Fruit fly (Drosophila melanogaster): ENCODE results near the gene CG4572.

CG4572 gene

dm6 chr3R:19847591-19848256 is 16.5 kb downstream of the CG4572 start (continued):
- TF ChIP-seq bab2 (GFP tag; optimal IDR thresholded peaks at IDR 0.05) (peak; percentile 47), chinmo (GFP tag; IDR thresholded peaks at IDR 0.05; ENCODE audit: partially characterized antibody) (peak; percentile 98), HLH3B (GFP tag; IDR thresholded peaks at IDR 0.05) (peak; percentile 57; the same call in 1 of the 2 replicates), caup (GFP tag; optimal IDR thresholded peaks at IDR 0.05; ENCODE audit: severe bottlenecking) (peak; percentile 42), Atf6 (GFP tag; IDR thresholded peaks at IDR 0.05) (peak; percentile 50), CG11504 (tag; optimal IDR thresholded peaks at IDR 0.05) (no peak), D19A (tag; optimal IDR thresholded peaks at IDR 0.05) (peak; percentile 79), eve (GFP tag; optimal IDR thresholded peaks at IDR 0.05) (no peak), CG6689 (GFP tag; IDR thresholded peaks at IDR 0.05) (no peak), CG17912 (GFP tag; optimal IDR thresholded peaks at IDR 0.05) (peak; percentile 71), CG18619 (GFP tag; optimal IDR thresholded peaks at IDR 0.05) (peak; percentile 4), Atf3 (GFP tag; optimal IDR thresholded peaks at IDR 0.05) (no peak), en (GFP tag; optimal IDR thresholded peaks at IDR 0.05) (peak; percentile 1), CG12155 (GFP tag; optimal IDR thresholded peaks at IDR 0.05) (no peak), ci (GFP tag; IDR thresholded peaks at IDR 0.05) (peak; percentile 65; the same call in 2 of the 3 replicates), gsb (GFP tag; IDR thresholded peaks at IDR 0.05) (no peak), psq (GFP tag; optimal IDR thresholded peaks at IDR 0.05) (peak; percentile 75), CG15269 (tag; optimal IDR thresholded peaks at IDR 0.05) (peak; percentile 51), pfk (GFP tag; optimal IDR thresholded peaks at IDR 0.05) (no peak), CG10543 (GFP tag; optimal IDR thresholded peaks at IDR 0.05) (no peak), row (GFP tag; IDR thresholded peaks at IDR 0.05) (no peak), CG1647 (GFP tag; optimal IDR thresholded peaks at IDR 0.05) (no peak), Hsf (GFP tag; optimal IDR thresholded peaks at IDR 0.05) (peak; percentile 20), dm (GFP tag; optimal IDR thresholded peaks at IDR 0.05) (no peak), Usf (GFP tag; optimal IDR thresholded peaks at IDR 0.05) (no peak), Rfx (GFP tag; IDR thresholded peaks at IDR 0.05) (peak; percentile 29; the same call in 1 of the 2 replicates), CG9437 (GFP tag; optimal IDR thresholded peaks at IDR 0.05) (no peak), CG8281 (tag; optimal IDR thresholded peaks at IDR 0.05) (peak; percentile 47), fd64A (GFP tag; optimal IDR thresholded peaks at IDR 0.05) (peak; percentile 57), vnd (GFP tag; IDR thresholded peaks at IDR 0.05; ENCODE audit: partially characterized antibody) (no peak), CG14441 (GFP tag; IDR thresholded peaks at IDR 0.05) (no peak), CG30020 (tag; optimal IDR thresholded peaks at IDR 0.05) (no peak), rib (GFP tag; IDR thresholded peaks at IDR 0.05) (no peak), org-1 (GFP tag; optimal IDR thresholded peaks at IDR 0.05) (peak; percentile 26), CG14014 (GFP tag; IDR thresholded peaks at IDR 0.05) (peak; percentile 42; the same call in 1 of the 2 replicates), BEAF-32 (GFP tag; optimal IDR thresholded peaks at IDR 0.05) (no peak), dmrt11E (tag; optimal IDR thresholded peaks at IDR 0.05) (peak; percentile 53), nerfin-2 (GFP tag; IDR thresholded peaks at IDR 0.05; ENCODE audit: partially characterized antibody) (no peak), stwl (tag; optimal IDR thresholded peaks at IDR 0.05) (no peak), CG32772 (GFP tag; IDR thresholded peaks at IDR 0.05) (no peak), Med (GFP tag) (peak; percentile 19), prd (optimal IDR thresholded peaks at IDR 0.05) (no peak), prd (GFP tag; IDR thresholded peaks at IDR 0.05) (no peak), Kr (GFP tag; optimal IDR thresholded peaks at IDR 0.05) (no peak), oc (tag; optimal IDR thresholded peaks at IDR 0.05) (peak; percentile 60), onecut (GFP tag; IDR thresholded peaks at IDR 0.05) (peak; percentile 90), PHDP (tag; optimal IDR thresholded peaks at IDR 0.05) (peak; percentile 72), Neu2 (GFP tag; optimal IDR thresholded peaks at IDR 0.05; ENCODE audit: borderline replicate concordance) (peak; percentile 87), Jarid2 (GFP tag; optimal IDR thresholded peaks at IDR 0.05) (no peak), Antp (GFP tag; optimal IDR thresholded peaks at IDR 0.05) (no peak)
